Fruit fly (Drosophila melanogaster): ENCODE data around the gene CG15404.

- peak; percentile 6 for TF ChIP-seq Ets21C (GFP tag; optimal IDR thresholded peaks at IDR 0.05)
- peak; percentile 8; the same call in 1 of the 2 replicates for TF ChIP-seq Gug (GFP tag; IDR thresholded peaks at IDR 0.05)
- no peak for TF ChIP-seq Blimp-1 (GFP tag; optimal IDR thresholded peaks at IDR 0.05)
- TF ChIP-seq Hr4 (GFP tag; optimal IDR thresholded peaks at IDR 0.05), result peak; percentile 45
- TF ChIP-seq Sox102F (GFP tag; optimal IDR thresholded peaks at IDR 0.05), result no peak
- TF ChIP-seq OdsH (GFP tag; optimal IDR thresholded peaks at IDR 0.05), result peak; percentile 34
- no peak for TF ChIP-seq cyc (GFP tag; optimal IDR thresholded peaks at IDR 0.05)
Observed at dm6 chr2L:3158260-3159072, 15.3 kb upstream of the CG15404 start.

Data from whole organism, prepupa.